Worm (Caenorhabditis elegans) whole organism, L1 larva: ENCODE measurements around the gene ipp-5.

ENCODE experiments used
- C16A3.4 ChIP-seq: fragments of 150-350 bp; optimal IDR thresholded peaks from 2 replicates; lab custom pipeline; 2014; ENCODE audit warnings: missing biosample characterization, missing genetic modification characterization
- F16B12.6 ChIP-seq: fragments of 150-350 bp; optimal IDR thresholded peaks from 2 replicates; lab custom pipeline; 2014; ENCODE audit warnings: missing biosample characterization, missing genetic modification characterization
- Y116A8C.19 ChIP-seq: sonication (generic microtip); optimal IDR thresholded peaks from 2 replicates; lab custom pipeline; 2016; ENCODE audit warnings: missing compliant biosample characterization, missing genetic modification characterization, borderline replicate concordance
- aha-1 ChIP-seq: fragments of 150-350 bp; optimal IDR thresholded peaks from 2 replicates; lab custom pipeline; 2014; ENCODE audit warnings: missing biosample characterization, missing genetic modification characterization
- aly-2 ChIP-seq: fragments of 150-350 bp; optimal IDR thresholded peaks from 2 replicates; lab custom pipeline; 2014; ENCODE audit warnings: missing biosample characterization, missing genetic modification characterization
- blmp-1 ChIP-seq: fragments of 150-350 bp; optimal IDR thresholded peaks from 2 replicates; lab custom pipeline; 2014; ENCODE audit warnings: missing biosample characterization, missing genetic modification characterization
- ceh-63 ChIP-seq: fragments of 200-800 bp; sonication (Bioruptor generic); optimal IDR thresholded peaks from 2 replicates; lab custom pipeline; 2018; ENCODE audit warnings: mild to moderate bottlenecking, missing genetic modification characterization, missing compliant biosample characterization
- ceh-90 ChIP-seq: sonication (generic microtip); optimal IDR thresholded peaks from 2 replicates; lab custom pipeline; 2016; ENCODE audit warnings: missing genetic modification characterization, missing compliant biosample characterization
- dsc-1 ChIP-seq: sonication (generic microtip); optimal IDR thresholded peaks from 2 replicates; lab custom pipeline; 2016; ENCODE audit warnings: mild to moderate bottlenecking, missing genetic modification characterization, missing compliant biosample characterization
- efl-1 ChIP-seq, 4 experiments: fragments of 150-350 bp; optimal IDR thresholded peaks in 3 of 4; peaks in 1 of 4; 1 replicate in 1 of 4; 2 replicates in 3 of 4; lab custom pipeline; 2014; ENCODE audit warnings: missing biosample characterization in 2 of 4, missing genetic modification characterization in 2 of 4, missing genetic modification reagents in 2 of 4
- efl-3 ChIP-seq: fragments of 200-800 bp; sonication (Bioruptor generic); optimal IDR thresholded peaks from 2 replicates; lab custom pipeline; 2018; ENCODE audit warnings: mild to moderate bottlenecking, missing genetic modification characterization, missing compliant biosample characterization
- egl-13 ChIP-seq: sonication (generic microtip); optimal IDR thresholded peaks from 2 replicates; lab custom pipeline; 2016; ENCODE audit warnings: missing genotype, missing genetic modification reagents, missing genetic modification characterization, missing compliant biosample characterization
- elt-2 ChIP-seq: sonication (generic microtip); optimal IDR thresholded peaks from 2 replicates; lab custom pipeline; 2016; ENCODE audit warnings: missing genetic modification characterization, mild to moderate bottlenecking, inconsistent platforms, missing compliant biosample characterization, missing genetic modification reagents
- elt-3 ChIP-seq, 6 experiments: fragments of 150-350 bp in 1 of 6; sonication (generic microtip); optimal IDR thresholded peaks; 2 replicates each; lab custom pipeline; 2017 to 2018; ENCODE audit warnings: missing biosample characterization in 6 of 6, missing genetic modification characterization in 6 of 6, inconsistent platforms in 1 of 6
- fkh-4 ChIP-seq: sonication (generic microtip); optimal IDR thresholded peaks from 2 replicates; lab custom pipeline; 2016; ENCODE audit warnings: missing compliant biosample characterization, missing genetic modification characterization, borderline replicate concordance
- fos-1 ChIP-seq: fragments of 150-350 bp; optimal IDR thresholded peaks from 2 replicates; lab custom pipeline; 2014; ENCODE audit warnings: missing biosample characterization, missing genetic modification characterization
- grh-1 ChIP-seq: fragments of 200-800 bp; sonication (Bioruptor generic); IDR thresholded peaks from 2 replicates; pipeline ENCODE4 v1.3.6; 2022; ENCODE audit warnings: missing genetic modification reagents, missing genetic modification characterization, missing compliant biosample characterization
- hlh-17 ChIP-seq: fragments of 200-800 bp; sonication (Bioruptor generic); optimal IDR thresholded peaks from 2 replicates; lab custom pipeline; 2018; ENCODE audit warnings: missing genetic modification characterization, mild to moderate bottlenecking, missing compliant biosample characterization, moderate library complexity, borderline replicate concordance
- irx-1 ChIP-seq: sonication (generic microtip); optimal IDR thresholded peaks from 2 replicates; lab custom pipeline; 2016; ENCODE audit warnings: missing genetic modification characterization, missing compliant biosample characterization
- jun-1 ChIP-seq: fragments of 150-350 bp; optimal IDR thresholded peaks from 2 replicates; lab custom pipeline; 2014; ENCODE audit warnings: missing biosample characterization, missing genetic modification reagents, missing genetic modification characterization
- lin-13 ChIP-seq: fragments of 150-350 bp; optimal IDR thresholded peaks from 2 replicates; lab custom pipeline; 2014; ENCODE audit warnings: missing biosample characterization, missing genetic modification reagents, missing genetic modification characterization
- lin-14 ChIP-seq: fragments of 200-800 bp; sonication (Bioruptor generic); optimal IDR thresholded peaks from 2 replicates; lab custom pipeline; 2018; ENCODE audit warnings: mild to moderate bottlenecking, missing genetic modification characterization, moderate library complexity, missing compliant biosample characterization
- lin-15B ChIP-seq: fragments of 150-350 bp; sonication (generic microtip); optimal IDR thresholded peaks from 3 replicates; lab custom pipeline; 2014; ENCODE audit warnings: missing biosample characterization, missing genetic modification characterization
- lin-35 ChIP-seq, 2 experiments: fragments of 150-350 bp; optimal IDR thresholded peaks; 2 replicates each; lab custom pipeline; 2014; ENCODE audit warnings: missing biosample characterization in 2 of 2, missing genetic modification characterization in 2 of 2, missing genetic modification reagents in 2 of 2
- lir-3 ChIP-seq: sonication (generic microtip); optimal IDR thresholded peaks from 2 replicates; lab custom pipeline; 2016; ENCODE audit warnings: mild to moderate bottlenecking, missing genetic modification characterization, moderate library complexity, missing compliant biosample characterization; ENCODE audit not compliant: poor library complexity
- lsy-2 ChIP-seq, 2 experiments: fragments of 150-350 bp; optimal IDR thresholded peaks; 2 replicates each; lab custom pipeline; 2014; ENCODE audit warnings: missing biosample characterization in 2 of 2, missing genetic modification characterization in 2 of 2
- mab-9 ChIP-seq: fragments of 200-800 bp; sonication (Bioruptor generic); IDR thresholded peaks from 2 replicates; pipeline ENCODE4 v1.3.6; 2022; ENCODE audit warnings: missing genetic modification reagents, missing genetic modification characterization, missing compliant biosample characterization
- mef-2 ChIP-seq: fragments of 150-350 bp; optimal IDR thresholded peaks from 2 replicates; lab custom pipeline; 2014; ENCODE audit warnings: missing biosample characterization, missing genetic modification characterization
- mep-1 ChIP-seq: fragments of 150-350 bp; optimal IDR thresholded peaks from 2 replicates; lab custom pipeline; 2014; ENCODE audit warnings: missing biosample characterization, missing genetic modification characterization
- nhr-20 ChIP-seq: sonication (generic microtip); optimal IDR thresholded peaks from 2 replicates; lab custom pipeline; 2016; ENCODE audit warnings: mild to moderate bottlenecking, missing genetic modification characterization, missing compliant biosample characterization
- nhr-47 ChIP-seq: sonication (generic microtip); optimal IDR thresholded peaks from 2 replicates; lab custom pipeline; 2016; ENCODE audit warnings: mild to moderate bottlenecking, missing genetic modification characterization, moderate library complexity, missing compliant biosample characterization
- nhr-71 ChIP-seq: sonication (generic microtip); optimal IDR thresholded peaks from 2 replicates; lab custom pipeline; 2016; ENCODE audit warnings: mild to moderate bottlenecking, missing genetic modification characterization, moderate library complexity, missing compliant biosample characterization
- nhr-76 ChIP-seq: sonication (generic microtip); optimal IDR thresholded peaks from 2 replicates; lab custom pipeline; 2017; ENCODE audit warnings: missing biosample characterization, missing genetic modification characterization
- nhr-85 ChIP-seq: sonication (generic microtip); peaks from one replicate; lab custom pipeline; 2016; ENCODE audit warnings: missing genetic modification characterization, inconsistent platforms, missing compliant biosample characterization
- nhr-90 ChIP-seq: sonication (generic microtip); optimal IDR thresholded peaks from 2 replicates; lab custom pipeline; 2016; ENCODE audit warnings: mild to moderate bottlenecking, missing genetic modification characterization, missing compliant biosample characterization; ENCODE audit not compliant: poor library complexity
- pqm-1 ChIP-seq: sonication (generic microtip); optimal IDR thresholded peaks from 3 replicates; lab custom pipeline; 2017; ENCODE audit warnings: missing biosample characterization, missing genetic modification characterization
- skn-1 ChIP-seq: fragments of 150-350 bp; optimal IDR thresholded peaks from 2 replicates; lab custom pipeline; 2014; ENCODE audit warnings: missing biosample characterization, missing genetic modification characterization
- snu-23 ChIP-seq: sonication (generic microtip); optimal IDR thresholded peaks from 2 replicates; lab custom pipeline; 2016; ENCODE audit warnings: missing genetic modification characterization, missing compliant biosample characterization
- sptf-1 ChIP-seq: fragments of 150-350 bp; optimal IDR thresholded peaks from 2 replicates; lab custom pipeline; 2014; ENCODE audit warnings: missing biosample characterization, missing genetic modification characterization
- tbx-2 ChIP-seq: sonication (generic microtip); optimal IDR thresholded peaks from 2 replicates; lab custom pipeline; 2016; ENCODE audit warnings: missing genetic modification characterization, missing compliant biosample characterization
- unc-130 ChIP-seq: fragments of 150-350 bp; optimal IDR thresholded peaks from 2 replicates; lab custom pipeline; 2017; ENCODE audit warnings: missing biosample characterization, missing genetic modification characterization, inconsistent platforms
- unc-86 ChIP-seq: sonication (generic microtip); optimal IDR thresholded peaks from 2 replicates; lab custom pipeline; 2016; ENCODE audit warnings: missing genetic modification characterization, missing compliant biosample characterization
- vab-15 ChIP-seq: sonication (generic microtip); optimal IDR thresholded peaks from 2 replicates; lab custom pipeline; 2017; ENCODE audit warnings: missing genotype, mild to moderate bottlenecking, missing genetic modification characterization, missing compliant biosample characterization
- xbp-1 ChIP-seq: sonication (generic microtip); optimal IDR thresholded peaks from 2 replicates; lab custom pipeline; 2016; ENCODE audit warnings: missing genetic modification characterization, missing compliant biosample characterization
- zip-4 ChIP-seq: fragments of 200-800 bp; sonication (Bioruptor generic); optimal IDR thresholded peaks from 2 replicates; lab custom pipeline; 2018; ENCODE audit warnings: mild to moderate bottlenecking, missing genetic modification characterization, moderate library complexity, missing compliant biosample characterization
- ztf-11 ChIP-seq, 2 experiments: sonication (generic microtip); optimal IDR thresholded peaks; 2 replicates each; lab custom pipeline; 2016 to 2017; ENCODE audit warnings: missing genetic modification characterization in 2 of 2, missing biosample characterization in 1 of 2, missing compliant biosample characterization in 1 of 2

ipp-5 gene

ce11 chrX:6050078-6050477 lies 18.8 kb downstream of the ipp-5 start (continued):
- TF ChIP-seq elt-3 (tag; optimal IDR thresholded peaks at IDR 0.05; lab: Kevin White, UChicago) = peak in 2 of 6 experiments; percentile 41 to 43
- peak in 1 of 2 experiments; percentile 6 for TF ChIP-seq lsy-2 (tag; optimal IDR thresholded peaks at IDR 0.05; lab: Kevin White, UChicago)
- no peak for TF ChIP-seq fkh-4 (tag; lab: Kevin White, UChicago)
- TF ChIP-seq, all 84 proteins: peak for 13

DNA sequence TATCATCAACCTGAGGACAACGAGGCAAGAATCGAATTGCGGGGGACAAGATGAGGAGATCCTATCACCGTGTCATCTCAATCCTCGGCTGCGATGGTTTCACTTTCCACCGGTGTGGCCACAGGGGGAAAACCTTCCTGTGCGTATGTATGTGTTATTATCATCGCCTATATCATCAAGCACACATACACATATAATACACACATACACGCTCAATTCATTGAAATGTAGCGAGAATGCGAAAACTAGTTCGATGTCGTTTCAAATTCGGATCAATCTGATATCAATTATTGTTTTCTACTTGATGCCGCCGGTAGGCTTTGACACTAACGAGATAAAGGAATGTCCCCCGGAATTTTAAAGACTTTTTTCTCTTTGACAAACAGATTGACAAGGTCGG lies 19.6 kb downstream of the ipp-5 start:
- TF ChIP-seq lin-35 (GFP tag; optimal IDR thresholded peaks at IDR 0.05; lab: Kevin White, UChicago) = no peak
- no peak for TF ChIP-seq C16A3.4 (tag; lab: Kevin White, UChicago)
- TF ChIP-seq skn-1 (tag; lab: Kevin White, UChicago) = no peak
- no peak for TF ChIP-seq dsc-1 (tag; lab: Kevin White, UChicago)
- peak; percentile 6 for TF ChIP-seq nhr-71 (tag; lab: Kevin White, UChicago)
- TF ChIP-seq vab-15 (tag; lab: Kevin White, UChicago) = no peak
- TF ChIP-seq elt-2 (tag; lab: Kevin White, UChicago) = no peak
- TF ChIP-seq aha-1 (tag; lab: Kevin White, UChicago) = no peak
- TF ChIP-seq zip-4 (GFP tag; lab: Kevin White, UChicago) = no peak
- TF ChIP-seq unc-130 (tag; lab: Kevin White, UChicago) = peak; percentile 29
- peak; percentile 6 for TF ChIP-seq tbx-2 (tag; lab: Kevin White, UChicago)
- no peak for TF ChIP-seq aly-2 (tag; lab: Kevin White, UChicago)
- TF ChIP-seq mef-2 (tag; lab: Kevin White, UChicago) = no peak
- TF ChIP-seq grh-1 (GFP tag; lab: Robert Waterston, UW) = peak; percentile 47
- peak; percentile 35 for TF ChIP-seq lin-14 (GFP tag; lab: Kevin White, UChicago)
- no peak for TF ChIP-seq Y116A8C.19 (tag; lab: Kevin White, UChicago)
- no peak for TF ChIP-seq jun-1
- TF ChIP-seq nhr-47 = no peak
- TF ChIP-seq egl-13 (tag; lab: Kevin White, UChicago) = no peak
- TF ChIP-seq F16B12.6 = no peak
- no peak for TF ChIP-seq fos-1 (tag; lab: Kevin White, UChicago)
- no peak for TF ChIP-seq xbp-1 (tag; lab: Kevin White, UChicago)
- no peak for TF ChIP-seq lin-13 (GFP tag; lab: Kevin White, UChicago)
- no peak for TF ChIP-seq efl-1 (optimal IDR thresholded peaks at IDR 0.05; lab: Kevin White, UChicago)
- TF ChIP-seq efl-1 (GFP tag; optimal IDR thresholded peaks at IDR 0.05 in 1 of 2; lab: Kevin White, UChicago) = no peak
- TF ChIP-seq snu-23 (GFP tag; lab: Kevin White, UChicago) = peak; percentile 14
- TF ChIP-seq ztf-11 (tag; optimal IDR thresholded peaks at IDR 0.05; lab: Kevin White, UChicago) = no peak
- TF ChIP-seq blmp-1 (tag; lab: Kevin White, UChicago) = peak; percentile 96
- peak; percentile 24 for TF ChIP-seq nhr-20 (tag; lab: Kevin White, UChicago)
- TF ChIP-seq nhr-90 (tag; lab: Kevin White, UChicago) = no peak
- no peak for TF ChIP-seq lin-15B (tag; lab: Kevin White, UChicago)
- no peak for TF ChIP-seq sptf-1
- no peak for TF ChIP-seq fkh-4 (tag; lab: Kevin White, UChicago)
- no peak for TF ChIP-seq ceh-90
- TF ChIP-seq efl-3 (GFP tag; lab: Kevin White, UChicago) = no peak
- peak; percentile 56 for TF ChIP-seq nhr-85
- peak in 5 of 6 experiments; percentile 16 to 64 (median 62) for TF ChIP-seq elt-3 (tag; optimal IDR thresholded peaks at IDR 0.05; lab: Kevin White, UChicago)
- TF ChIP-seq mab-9 (GFP tag; lab: Robert Waterston, UW) = no peak

ce11 chrX:6052744-6053143 lies 21.5 kb downstream of the ipp-5 start, which contains the start of gene C45B2.6:
Gene C45B2.6, plus strand, starts transcription at chrX:6052879.
- TF ChIP-seq efl-1 (optimal IDR thresholded peaks at IDR 0.05; lab: Kevin White, UChicago) (peak in 1 of 2 experiments; percentile 22), efl-1 (GFP tag; optimal IDR thresholded peaks at IDR 0.05 in 1 of 2; lab: Kevin White, UChicago) (peak; percentile 55 to 60), nhr-71 (tag; lab: Kevin White, UChicago) (peak; percentile 28), hlh-17 (GFP tag; lab: Kevin White, UChicago) (no peak), F16B12.6 (peak; percentile 85), lir-3 (tag; lab: Kevin White, UChicago) (no peak), lin-14 (GFP tag; lab: Kevin White, UChicago) (peak; percentile 46), ceh-63 (GFP tag; lab: Kevin White, UChicago) (no peak), ceh-90 (no peak), unc-130 (tag; lab: Kevin White, UChicago) (peak; percentile 2), unc-86 (no peak), elt-2 (tag; lab: Kevin White, UChicago) (no peak), xbp-1 (tag; lab: Kevin White, UChicago) (peak; percentile 56), irx-1 (tag; lab: Kevin White, UChicago) (peak; percentile 37), efl-3 (GFP tag; lab: Kevin White, UChicago) (no peak), C16A3.4 (tag; lab: Kevin White, UChicago) (no peak), mep-1 (peak; percentile 32), vab-15 (tag; lab: Kevin White, UChicago) (peak; percentile 16), snu-23 (GFP tag; lab: Kevin White, UChicago) (peak; percentile 42), fos-1 (tag; lab: Kevin White, UChicago) (no peak), pqm-1 (no peak), egl-13 (tag; lab: Kevin White, UChicago) (no peak), nhr-76 (no peak)
